Worm (Caenorhabditis elegans) whole organism, mixed stage, embryonic: ENCODE results near the gene Y54G2A.32.

Experiments used
- M03D4.4 ChIP-seq: sonication (generic microtip); optimal IDR thresholded peaks from 2 replicates; lab custom pipeline; 2017; ENCODE audit warnings: mild to moderate bottlenecking, missing genetic modification characterization, missing compliant biosample characterization
- bed-3 ChIP-seq: fragments of 200-800 bp; sonication (Bioruptor generic); optimal IDR thresholded peaks from 3 replicates; lab custom pipeline; 2018; ENCODE audit warnings: mild to moderate bottlenecking, missing genetic modification characterization, moderate library complexity, missing compliant biosample characterization
- blmp-1 ChIP-seq: fragments of 150-350 bp; optimal IDR thresholded peaks from 2 replicates; lab custom pipeline; 2014; ENCODE audit warnings: missing biosample characterization, missing genetic modification characterization
- ceh-39 ChIP-seq: fragments of 150-350 bp; optimal IDR thresholded peaks from 2 replicates; lab custom pipeline; 2014; ENCODE audit warnings: missing biosample characterization, missing genetic modification characterization
- ceh-43 ChIP-seq: fragments of 200-800 bp; sonication (Bioruptor generic); optimal IDR thresholded peaks from 2 replicates; lab custom pipeline; 2018; ENCODE audit warnings: mild to moderate bottlenecking, missing genetic modification characterization, moderate library complexity, missing compliant biosample characterization
- ceh-83 ChIP-seq: fragments of 200-800 bp; sonication (Bioruptor generic); optimal IDR thresholded peaks from 2 replicates; lab custom pipeline; 2018; ENCODE audit warnings: mild to moderate bottlenecking, missing genetic modification characterization, missing compliant biosample characterization
- ces-1 ChIP-seq: fragments of 150-350 bp; optimal IDR thresholded peaks from 2 replicates; lab custom pipeline; 2014; ENCODE audit warnings: missing biosample characterization, missing genetic modification reagents, missing genetic modification characterization
- cnd-1 ChIP-seq: fragments of 200-800 bp; sonication (Bioruptor generic); optimal IDR thresholded peaks from 2 replicates; lab custom pipeline; 2018; ENCODE audit warnings: mild to moderate bottlenecking, missing genetic modification characterization, missing compliant biosample characterization
- drap-1 ChIP-seq: fragments of 200-800 bp; sonication (Bioruptor generic); optimal IDR thresholded peaks from 3 replicates; lab custom pipeline; 2018; ENCODE audit warnings: mild to moderate bottlenecking, missing genetic modification characterization, missing compliant biosample characterization
- elt-1 ChIP-seq: sonication (generic microtip); optimal IDR thresholded peaks from 2 replicates; lab custom pipeline; 2017; ENCODE audit warnings: missing genetic modification characterization, mild to moderate bottlenecking, missing compliant biosample characterization, antibody characterized with exemption, moderate library complexity, borderline replicate concordance; ENCODE audit not compliant: insufficient read depth
- elt-3 ChIP-seq: fragments of 150-350 bp; optimal IDR thresholded peaks from 2 replicates; lab custom pipeline; 2014; ENCODE audit warnings: missing biosample characterization, missing genetic modification characterization
- flh-1 ChIP-seq: fragments of 200-800 bp; sonication (Bioruptor generic); optimal IDR thresholded peaks from 2 replicates; lab custom pipeline; 2018; ENCODE audit warnings: mild to moderate bottlenecking, missing genetic modification characterization, moderate library complexity, missing compliant biosample characterization
- ham-2 ChIP-seq: fragments of 200-800 bp; sonication (Bioruptor generic); optimal IDR thresholded peaks from 2 replicates; lab custom pipeline; 2018; ENCODE audit warnings: mild to moderate bottlenecking, missing genetic modification characterization, missing compliant biosample characterization
- hlh-1 ChIP-seq: fragments of 150-350 bp; optimal IDR thresholded peaks from 2 replicates; lab custom pipeline; 2014; ENCODE audit warnings: missing biosample characterization, missing genetic modification reagents, missing genetic modification characterization
- lin-13 ChIP-seq: fragments of 150-350 bp; optimal IDR thresholded peaks from 2 replicates; lab custom pipeline; 2014; ENCODE audit warnings: missing biosample characterization, missing genetic modification characterization
- lin-32 ChIP-seq: fragments of 200-800 bp; sonication (Bioruptor generic); optimal IDR thresholded peaks from 2 replicates; lab custom pipeline; 2018; ENCODE audit warnings: mild to moderate bottlenecking, missing genetic modification characterization, missing compliant biosample characterization
- lsy-2 ChIP-seq: fragments of 150-350 bp; optimal IDR thresholded peaks from 2 replicates; lab custom pipeline; 2014; ENCODE audit warnings: missing biosample characterization, missing genetic modification characterization
- mab-5 ChIP-seq: fragments of 150-350 bp; optimal IDR thresholded peaks from 2 replicates; lab custom pipeline; 2014; ENCODE audit warnings: missing biosample characterization, missing genetic modification characterization
- mep-1 ChIP-seq: fragments of 150-350 bp; optimal IDR thresholded peaks from 2 replicates; lab custom pipeline; 2017; ENCODE audit warnings: missing biosample characterization, missing genetic modification reagents, missing genetic modification characterization, inconsistent platforms
- mls-2 ChIP-seq: sonication (generic microtip); optimal IDR thresholded peaks from 2 replicates; lab custom pipeline; 2016; ENCODE audit warnings: mild to moderate bottlenecking, missing genetic modification characterization, moderate library complexity, missing compliant biosample characterization
- nhr-12 ChIP-seq: fragments of 150-350 bp; optimal IDR thresholded peaks from 2 replicates; lab custom pipeline; 2014; ENCODE audit warnings: missing biosample characterization, missing genetic modification characterization
- nhr-2 ChIP-seq: fragments of 150-350 bp; optimal IDR thresholded peaks from 2 replicates; lab custom pipeline; 2014; ENCODE audit warnings: missing biosample characterization, missing genetic modification characterization
- nhr-237 ChIP-seq: fragments of 150-350 bp; optimal IDR thresholded peaks from 2 replicates; lab custom pipeline; 2014; ENCODE audit warnings: missing biosample characterization, missing genetic modification characterization
- nhr-28 ChIP-seq: fragments of 150-350 bp; optimal IDR thresholded peaks from 2 replicates; lab custom pipeline; 2014; ENCODE audit warnings: missing biosample characterization, missing genetic modification characterization
- nhr-76 ChIP-seq: sonication (generic microtip); optimal IDR thresholded peaks from 2 replicates; lab custom pipeline; 2017; ENCODE audit warnings: missing biosample characterization, missing genetic modification characterization
- pha-4 ChIP-seq: fragments of 150-350 bp; optimal IDR thresholded peaks from 2 replicates; lab custom pipeline; 2018; ENCODE audit warnings: missing biosample characterization, missing genetic modification reagents, missing genetic modification characterization
- sem-2 ChIP-seq: fragments of 200-800 bp; sonication (Bioruptor generic); optimal IDR thresholded peaks from 2 replicates; lab custom pipeline; 2018; ENCODE audit warnings: mild to moderate bottlenecking, missing genetic modification characterization, missing compliant biosample characterization
- snpc-4 ChIP-seq: fragments of 150-350 bp; optimal IDR thresholded peaks from 2 replicates; lab custom pipeline; 2014; ENCODE audit warnings: missing biosample characterization, missing genetic modification characterization
- tbx-8 ChIP-seq: fragments of 200-800 bp; sonication (Bioruptor generic); optimal IDR thresholded peaks from 2 replicates; lab custom pipeline; 2018; ENCODE audit warnings: mild to moderate bottlenecking, missing genetic modification characterization, moderate library complexity, missing compliant biosample characterization
- unc-120 ChIP-seq: sonication (generic microtip); optimal IDR thresholded peaks from 2 replicates; lab custom pipeline; 2017; ENCODE audit warnings: missing genetic modification characterization, missing compliant biosample characterization; ENCODE audit not compliant: poor library complexity, severe bottlenecking
- unc-39 ChIP-seq: fragments of 150-350 bp; optimal IDR thresholded peaks from 2 replicates; lab custom pipeline; 2014; ENCODE audit warnings: missing biosample characterization, missing genetic modification characterization
- unc-62 ChIP-seq: fragments of 150-350 bp; optimal IDR thresholded peaks from 2 replicates; lab custom pipeline; 2014; ENCODE audit warnings: missing biosample characterization, missing genetic modification reagents, missing genetic modification characterization

Y54G2A.32 gene

DNA sequence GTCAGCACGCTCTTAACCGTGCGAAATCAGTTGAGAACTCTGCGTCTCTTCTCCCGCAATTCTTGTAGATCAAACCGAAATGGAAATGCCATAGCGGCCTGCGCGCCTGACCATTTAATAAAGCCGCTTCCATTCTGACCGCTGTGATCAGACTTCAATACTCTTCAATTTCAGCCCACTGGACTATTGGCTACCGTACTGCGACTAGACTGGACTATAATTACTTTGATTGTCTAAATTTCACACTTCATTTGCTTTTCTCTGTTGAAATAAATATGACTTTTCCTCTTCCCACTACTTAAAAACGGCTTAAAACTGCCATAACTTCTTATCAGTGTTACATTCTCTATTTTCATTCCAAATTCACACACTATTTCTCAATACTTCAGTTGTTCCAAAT lies 34.6 kb downstream of the Y54G2A.32 start, which contains the start of gene Y54G2A.7:
TSS of gene Y54G2A.7 (plus strand) at position 301 of the 400 bp plus-strand sequence.
- no peak for TF ChIP-seq bed-3
- TF ChIP-seq unc-120 (tag; lab: Kevin White, UChicago), result no peak
- no peak for TF ChIP-seq tbx-8 (GFP tag; lab: Kevin White, UChicago)
- TF ChIP-seq flh-1 (GFP tag; lab: Kevin White, UChicago), result no peak
- no peak for TF ChIP-seq snpc-4 (tag; lab: Kevin White, UChicago)
- TF ChIP-seq ceh-43, result no peak
- no peak for TF ChIP-seq ces-1 (GFP tag; lab: Kevin White, UChicago)
- TF ChIP-seq nhr-76 (tag; lab: Kevin White, UChicago), result no peak
- TF ChIP-seq cnd-1, result no peak
- no peak for TF ChIP-seq lin-13 (tag; lab: Kevin White, UChicago)
- TF ChIP-seq drap-1 (GFP tag; lab: Kevin White, UChicago), result no peak
- TF ChIP-seq mab-5 (tag; lab: Kevin White, UChicago), result no peak
- TF ChIP-seq ham-2 (GFP tag; lab: Kevin White, UChicago), result no peak
- no peak for TF ChIP-seq nhr-28
- no peak for TF ChIP-seq ceh-83 (GFP tag; lab: Kevin White, UChicago)
- TF ChIP-seq sem-2 (GFP tag; lab: Kevin White, UChicago), result no peak
- no peak for TF ChIP-seq mls-2 (tag; lab: Kevin White, UChicago)
- TF ChIP-seq unc-62 (GFP tag; lab: Kevin White, UChicago), result no peak
- TF ChIP-seq lsy-2 (tag; lab: Kevin White, UChicago), result no peak

DNA sequence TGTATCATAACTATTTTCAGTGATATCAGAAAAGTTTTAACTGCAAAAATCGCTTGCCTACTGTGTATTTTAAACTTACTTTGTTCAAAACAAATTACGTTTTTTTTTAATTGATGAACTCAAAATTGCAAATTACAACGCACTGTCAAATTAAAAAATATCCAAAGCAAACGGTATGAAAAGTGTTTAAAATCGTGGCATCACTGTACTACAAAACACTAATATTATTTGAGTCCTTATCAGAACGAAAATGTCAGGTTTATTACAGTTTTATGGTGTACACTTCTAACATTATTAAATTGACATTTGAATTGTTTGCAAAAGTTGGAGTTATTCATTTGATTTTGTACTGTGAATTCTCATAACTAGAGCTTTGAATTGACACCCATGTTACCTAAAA lies 37.5 kb downstream of the Y54G2A.32 start, which contains the start of gene clec-83:
TSS of gene clec-83 (minus strand) at position 213 of the 400 bp plus-strand sequence.
- TF ChIP-seq snpc-4 (tag; lab: Kevin White, UChicago) (no peak), unc-62 (GFP tag; lab: Kevin White, UChicago) (no peak), ham-2 (GFP tag; lab: Kevin White, UChicago) (no peak), tbx-8 (GFP tag; lab: Kevin White, UChicago) (no peak), nhr-12 (tag; lab: Kevin White, UChicago) (no peak), blmp-1 (tag; lab: Kevin White, UChicago) (no peak), lin-32 (GFP tag; lab: Kevin White, UChicago) (no peak), pha-4 (tag; lab: Kevin White, UChicago) (no peak), nhr-76 (tag; lab: Kevin White, UChicago) (no peak), unc-39 (no peak), mls-2 (tag; lab: Kevin White, UChicago) (no peak), nhr-2 (tag; lab: Kevin White, UChicago) (no peak), elt-1 (tag; lab: Kevin White, UChicago) (no peak), mab-5 (tag; lab: Kevin White, UChicago) (no peak), hlh-1 (no peak), elt-3 (no peak), unc-120 (tag; lab: Kevin White, UChicago) (no peak)

DNA sequence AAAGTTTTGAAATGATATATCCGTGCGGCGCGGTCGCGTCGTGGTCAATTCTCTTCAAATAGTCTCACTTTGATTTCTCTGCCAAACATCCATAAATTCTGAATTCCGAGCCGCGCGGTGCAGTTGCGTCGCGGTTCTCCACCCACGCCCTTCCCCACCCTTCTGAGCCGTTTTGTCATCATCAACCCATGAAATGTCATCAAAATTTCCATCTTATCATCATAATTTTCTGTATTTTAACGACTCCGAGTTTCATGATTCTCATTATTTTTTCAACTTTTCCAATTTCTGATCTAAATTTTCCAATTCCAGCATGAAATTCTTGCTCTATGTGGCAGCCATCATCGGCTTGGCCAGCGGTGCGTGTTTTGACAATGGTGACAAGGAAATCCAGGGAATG lies 38.4 kb downstream of the Y54G2A.32 start, which contains the start of gene clec-84:
TSS of gene clec-84 (plus strand) at position 301 of the 400 bp plus-strand sequence.
- TF ChIP-seq snpc-4 (tag; lab: Kevin White, UChicago) (no peak), nhr-12 (tag; lab: Kevin White, UChicago) (no peak), M03D4.4 (tag; lab: Kevin White, UChicago) (no peak), ceh-43 (no peak), nhr-237 (tag; lab: Kevin White, UChicago) (no peak)

DNA sequence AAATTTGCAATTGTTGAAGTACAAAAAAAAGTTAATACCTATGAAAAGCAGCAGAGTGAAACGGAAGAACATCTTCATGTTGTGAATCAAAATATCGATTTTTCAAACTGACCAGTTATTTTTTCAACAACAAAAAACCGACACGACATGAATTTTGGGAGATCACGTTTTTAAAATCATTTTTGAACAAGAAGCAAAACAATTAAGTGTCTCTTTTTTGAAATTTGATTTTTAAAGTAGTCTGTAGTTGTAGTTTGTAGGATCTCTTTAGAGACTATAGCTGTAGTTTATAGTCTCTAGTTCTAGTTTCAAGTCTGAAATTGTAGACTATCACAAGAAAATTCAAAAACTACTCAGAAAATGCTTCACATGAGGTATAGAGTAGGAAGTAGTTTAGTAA lies 40.1 kb downstream of the Y54G2A.32 start, which contains the start of gene Y54G2A.15:
TSS of gene Y54G2A.15 (minus strand) at position 101 of the 400 bp plus-strand sequence.
- TF ChIP-seq lsy-2 (tag; lab: Kevin White, UChicago), result no peak
- no peak for TF ChIP-seq mep-1
- no peak for TF ChIP-seq flh-1 (GFP tag; lab: Kevin White, UChicago)
- no peak for TF ChIP-seq lin-32 (GFP tag; lab: Kevin White, UChicago)
- no peak for TF ChIP-seq hlh-1
- TF ChIP-seq lin-13 (tag; lab: Kevin White, UChicago), result no peak
- no peak for TF ChIP-seq ceh-39 (tag; lab: Kevin White, UChicago)
- no peak for TF ChIP-seq unc-39
- no peak for TF ChIP-seq unc-120 (tag; lab: Kevin White, UChicago)
- TF ChIP-seq ces-1 (GFP tag; lab: Kevin White, UChicago), result no peak
- no peak for TF ChIP-seq ceh-83 (GFP tag; lab: Kevin White, UChicago)
- TF ChIP-seq M03D4.4 (tag; lab: Kevin White, UChicago), result no peak
- no peak for TF ChIP-seq nhr-2 (tag; lab: Kevin White, UChicago)
- TF ChIP-seq sem-2 (GFP tag; lab: Kevin White, UChicago), result no peak
- TF ChIP-seq cnd-1, result no peak
- TF ChIP-seq pha-4 (tag; lab: Kevin White, UChicago), result no peak
- TF ChIP-seq elt-3, result no peak
